Worm (Caenorhabditis elegans): ENCODE data around the gene str-23.
A peak's percentile ranks its signal among the peaks of the same experiment; 100 is the strongest.
"Not testable (repeated sequence)": the region's sequence is repeated elsewhere in the genome, so short reads cannot be mapped to it uniquely, and the experiment has no call there.

Gene str-23

ce11 chrV:15664053-15664661 lies 19.5 kb downstream of the str-23 start (continued):
- TF ChIP-seq ceh-9 (tag; optimal IDR thresholded peaks at IDR 0.05) (no peak), daf-12 (tag; optimal IDR thresholded peaks at IDR 0.05) (no peak), zag-1 (tag; optimal IDR thresholded peaks at IDR 0.05) (no peak), lin-39 (tag; optimal IDR thresholded peaks at IDR 0.05) (no peak), elt-1 (tag; optimal IDR thresholded peaks at IDR 0.05) (peak; percentile 94), nhr-76 (tag; optimal IDR thresholded peaks at IDR 0.05) (no peak), nhr-23 (tag; optimal IDR thresholded peaks at IDR 0.05) (peak; percentile 17), mml-1 (tag; optimal IDR thresholded peaks at IDR 0.05) (no peak), pqm-1 (tag; optimal IDR thresholded peaks at IDR 0.05) (no peak), tbx-2 (tag; optimal IDR thresholded peaks at IDR 0.05) (no peak), jun-1 (tag; optimal IDR thresholded peaks at IDR 0.05) (no peak), aly-2 (tag; optimal IDR thresholded peaks at IDR 0.05) (no peak), nhr-12 (tag; optimal IDR thresholded peaks at IDR 0.05) (no peak)

DNA sequence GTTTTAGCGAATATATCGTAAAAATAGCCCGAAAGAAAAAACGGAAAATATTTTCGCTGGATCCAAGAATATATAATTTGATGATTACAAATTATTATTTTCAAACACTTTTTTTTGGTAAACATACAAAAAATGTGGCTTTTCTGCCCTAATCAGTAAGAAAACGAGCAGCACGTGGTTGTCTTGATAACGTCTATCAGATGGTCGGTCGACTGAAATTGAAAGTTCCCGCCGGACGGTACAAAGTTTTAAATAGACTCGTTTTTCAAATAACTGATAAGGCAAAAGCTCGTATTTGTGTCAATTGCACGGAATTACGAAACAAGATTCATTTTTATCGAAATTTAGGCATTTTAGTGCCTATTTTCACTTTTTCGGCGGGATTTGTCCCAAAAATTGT lies 22.0 kb downstream of the str-23 start:
- TF ChIP-seq nhr-237 (tag; optimal IDR thresholded peaks at IDR 0.05) (no peak), ZK546.5 (tag; optimal IDR thresholded peaks at IDR 0.05) (no peak), elt-2 (tag; optimal IDR thresholded peaks at IDR 0.05) (peak; percentile 99), elt-3 (tag; optimal IDR thresholded peaks at IDR 0.05) (no peak), ceh-16 (tag; optimal IDR thresholded peaks at IDR 0.05) (no peak), pha-4 (tag; optimal IDR thresholded peaks at IDR 0.05) (peak; percentile 79), fos-1 (tag; optimal IDR thresholded peaks at IDR 0.05) (no peak), nhr-11 (tag; optimal IDR thresholded peaks at IDR 0.05) (no peak), ceh-9 (tag; optimal IDR thresholded peaks at IDR 0.05) (no peak), mml-1 (tag; optimal IDR thresholded peaks at IDR 0.05) (no peak), pqm-1 (tag; optimal IDR thresholded peaks at IDR 0.05) (peak; percentile 98), tbx-2 (tag; optimal IDR thresholded peaks at IDR 0.05) (no peak), sea-2 (GFP tag; optimal IDR thresholded peaks at IDR 0.05) (no peak), skn-1 (tag; optimal IDR thresholded peaks at IDR 0.05) (no peak), nhr-67 (tag; optimal IDR thresholded peaks at IDR 0.05) (no peak), nhr-43 (tag; optimal IDR thresholded peaks at IDR 0.05; ENCODE audit: poor library complexity, severe bottlenecking) (no peak), daf-12 (tag; optimal IDR thresholded peaks at IDR 0.05) (no peak), unc-39 (tag; optimal IDR thresholded peaks at IDR 0.05) (no peak), nhr-76 (tag; optimal IDR thresholded peaks at IDR 0.05) (no peak), zag-1 (tag; optimal IDR thresholded peaks at IDR 0.05) (no peak), ama-1 (optimal IDR thresholded peaks at IDR 0.05) (no peak), snpc-4 (tag; optimal IDR thresholded peaks at IDR 0.05) (no peak), jun-1 (tag; optimal IDR thresholded peaks at IDR 0.05) (peak; percentile 64), nhr-77 (tag; optimal IDR thresholded peaks at IDR 0.05) (no peak), lin-15B (tag; optimal IDR thresholded peaks at IDR 0.05) (no peak), ztf-4 (tag; optimal IDR thresholded peaks at IDR 0.05) (no peak), mdl-1 (tag; optimal IDR thresholded peaks at IDR 0.05) (no peak), R02D3.7 (tag; optimal IDR thresholded peaks at IDR 0.05) (no peak), elt-1 (tag; optimal IDR thresholded peaks at IDR 0.05) (no peak)

DNA sequence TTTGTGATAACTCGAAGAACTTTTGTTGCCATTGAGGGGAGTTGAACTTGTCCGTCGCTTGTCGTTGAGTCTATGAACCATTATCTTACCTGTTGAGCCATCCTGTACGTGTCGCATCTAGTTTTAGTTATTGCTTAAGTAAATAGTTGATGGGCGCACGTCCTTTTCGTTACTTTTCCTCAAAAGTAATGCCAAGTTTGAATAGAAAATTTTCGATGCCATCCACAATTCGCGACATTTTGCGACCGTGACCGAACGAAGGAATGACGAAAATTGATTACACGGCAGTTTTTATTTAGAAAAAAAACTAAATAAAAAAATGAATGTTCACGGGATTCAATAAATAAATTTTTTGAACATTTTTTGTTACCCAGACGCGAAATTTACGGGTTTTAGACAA lies 23.5 kb downstream of the str-23 start, which contains the start of gene F53E4.1:
Gene F53E4.1, minus strand, starts transcription at position 101 of the 400 bp plus-strand sequence.
- not testable (repeated sequence) for TF ChIP-seq unc-39 (tag; optimal IDR thresholded peaks at IDR 0.05); unc-62 (GFP tag; optimal IDR thresholded peaks at IDR 0.05); ceh-9 (tag; optimal IDR thresholded peaks at IDR 0.05)

DNA sequence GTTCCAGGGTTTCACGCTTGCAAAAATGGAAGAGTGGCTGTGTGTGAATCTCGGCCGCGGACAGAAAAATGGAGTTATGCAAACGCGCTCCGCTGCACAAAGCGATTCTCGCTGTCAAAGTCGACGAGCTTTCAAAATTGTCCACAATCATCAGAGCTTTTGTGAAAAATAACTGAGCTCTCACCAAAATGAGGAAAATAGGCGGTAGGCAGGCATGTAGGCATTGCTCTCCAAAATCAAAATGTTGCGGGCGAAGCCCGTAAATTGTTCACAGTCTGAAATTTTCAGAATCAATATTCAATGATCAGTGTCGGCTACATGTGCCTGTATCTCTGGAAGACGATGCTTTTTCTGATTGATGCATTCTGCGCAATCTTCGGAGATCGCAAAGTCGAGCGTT lies 24.2 kb downstream of the str-23 start, which contains the start of gene K06B4.4:
Gene K06B4.4, plus strand, starts transcription at position 301 of the 400 bp plus-strand sequence.
- TF ChIP-seq unc-62 (GFP tag; optimal IDR thresholded peaks at IDR 0.05) (no peak), pqm-1 (tag; optimal IDR thresholded peaks at IDR 0.05) (no peak), skn-1 (tag; optimal IDR thresholded peaks at IDR 0.05) (no peak), pha-4 (tag; optimal IDR thresholded peaks at IDR 0.05) (no peak), R02D3.7 (tag; optimal IDR thresholded peaks at IDR 0.05) (no peak), daf-12 (tag; optimal IDR thresholded peaks at IDR 0.05) (no peak), fkh-10 (GFP tag; optimal IDR thresholded peaks at IDR 0.05) (no peak), tbx-2 (tag; optimal IDR thresholded peaks at IDR 0.05) (no peak), eor-1 (tag; optimal IDR thresholded peaks at IDR 0.05) (no peak), snpc-4 (tag; optimal IDR thresholded peaks at IDR 0.05) (no peak), ZK546.5 (tag; optimal IDR thresholded peaks at IDR 0.05) (no peak), nhr-25 (tag; optimal IDR thresholded peaks at IDR 0.05) (no peak), hmg-11 (tag; optimal IDR thresholded peaks at IDR 0.05) (no peak), aly-2 (tag; optimal IDR thresholded peaks at IDR 0.05) (no peak), elt-1 (tag; optimal IDR thresholded peaks at IDR 0.05) (no peak)

Data from whole organism, L3 larva.